Fruit fly (Drosophila melanogaster): ENCODE measurements around the gene CG32219.

CG32219 gene

dm6 chr3L:19906780-19907705, 43.9 kb downstream of the CG32219 start (continued):
- no peak for TF ChIP-seq CG16813 (GFP tag; IDR thresholded peaks at IDR 0.05; ENCODE audit: partially characterized antibody)
- TF ChIP-seq BtbVII (GFP tag; optimal IDR thresholded peaks at IDR 0.05) = peak; percentile 77
- TF ChIP-seq Camta (GFP tag; optimal IDR thresholded peaks at IDR 0.05) = peak; percentile 52
- peak; percentile 43 for TF ChIP-seq salm (tag; optimal IDR thresholded peaks at IDR 0.05)
- no peak for TF ChIP-seq knrl (GFP tag; IDR thresholded peaks at IDR 0.05; ENCODE audit: partially characterized antibody)
- TF ChIP-seq CG6272 (GFP tag; IDR thresholded peaks at IDR 0.05) = no peak
- TF ChIP-seq HLH54F (GFP tag; optimal IDR thresholded peaks at IDR 0.05) = peak; percentile 0
- TF ChIP-seq HmgZ (tag; optimal IDR thresholded peaks at IDR 0.05) = peak; percentile 58
- peak; percentile 97 for TF ChIP-seq mirr (GFP tag; optimal IDR thresholded peaks at IDR 0.05)
- peak; percentile 34 for TF ChIP-seq CG17912 (GFP tag; optimal IDR thresholded peaks at IDR 0.05)
- peak; percentile 31 for TF ChIP-seq Fer2 (tag; optimal IDR thresholded peaks at IDR 0.05)
- TF ChIP-seq Nf-YB (GFP tag; optimal IDR thresholded peaks at IDR 0.05) = peak; percentile 31
- TF ChIP-seq CG1792 (GFP tag; optimal IDR thresholded peaks at IDR 0.05) = peak; percentile 64
- TF ChIP-seq Rx (GFP tag; IDR thresholded peaks at IDR 0.05) = no peak
- TF ChIP-seq CG10654 (GFP tag; optimal IDR thresholded peaks at IDR 0.05) = peak; percentile 66
- peak; percentile 75 for TF ChIP-seq CG2875 (GFP tag; optimal IDR thresholded peaks at IDR 0.05)
- no peak; the same call in 2 of the 3 replicates for TF ChIP-seq CG34224 (GFP tag; IDR thresholded peaks at IDR 0.05; ENCODE audit: partially characterized antibody)
- peak; percentile 67 for TF ChIP-seq Atf6 (GFP tag; IDR thresholded peaks at IDR 0.05)
- TF ChIP-seq CG4617 (GFP tag; optimal IDR thresholded peaks at IDR 0.05; ENCODE audit: borderline replicate concordance) = peak; percentile 12
- TF ChIP-seq zen (tag; optimal IDR thresholded peaks at IDR 0.05) = peak; percentile 61
- TF ChIP-seq stc (GFP tag; IDR thresholded peaks at IDR 0.05) = peak; percentile 66
- TF ChIP-seq da (GFP tag; optimal IDR thresholded peaks at IDR 0.05) = peak; percentile 74
- TF ChIP-seq Blimp-1 (GFP tag; optimal IDR thresholded peaks at IDR 0.05) = peak; percentile 95
- peak; percentile 90 for TF ChIP-seq CG7987 (GFP tag; optimal IDR thresholded peaks at IDR 0.05)
- no peak for TF ChIP-seq vfl (GFP tag; optimal IDR thresholded peaks at IDR 0.05)
- no peak for TF ChIP-seq CG42726 (GFP tag; IDR thresholded peaks at IDR 0.05; ENCODE audit: partially characterized antibody)
- TF ChIP-seq maf-S (GFP tag; optimal IDR thresholded peaks at IDR 0.05) = peak; percentile 53
- TF ChIP-seq CG43689 (GFP tag; IDR thresholded peaks at IDR 0.05) = no peak
- TF ChIP-seq Fer3 (tag; optimal IDR thresholded peaks at IDR 0.05) = peak; percentile 66
- peak; percentile 23; the same call in 1 of the 2 replicates for TF ChIP-seq CG6689 (GFP tag; IDR thresholded peaks at IDR 0.05)
- TF ChIP-seq bbx (GFP tag; IDR thresholded peaks at IDR 0.05; ENCODE audit: partially characterized antibody) = no peak
- no peak for TF ChIP-seq CG8478 (optimal IDR thresholded peaks at IDR 0.05)
- peak; percentile 32 for TF ChIP-seq emc (GFP tag; optimal IDR thresholded peaks at IDR 0.05)
- TF ChIP-seq dan (GFP tag; IDR thresholded peaks at IDR 0.05) = no peak
- no peak for TF ChIP-seq slp2 (GFP tag; optimal IDR thresholded peaks at IDR 0.05)
- TF ChIP-seq hkb (optimal IDR thresholded peaks at IDR 0.05) = no peak
- peak; percentile 68; the same call in 1 of the 2 replicates for TF ChIP-seq hkb (GFP tag; IDR thresholded peaks at IDR 0.05)
- TF ChIP-seq CG4730 (GFP tag; IDR thresholded peaks at IDR 0.05) = no peak
- TF ChIP-seq CG17186 (GFP tag; optimal IDR thresholded peaks at IDR 0.05) = no peak
- peak; percentile 34 for TF ChIP-seq scrt (GFP tag; optimal IDR thresholded peaks at IDR 0.05)
- TF ChIP-seq Vsx1 (GFP tag; optimal IDR thresholded peaks at IDR 0.05) = peak; percentile 86
- TF ChIP-seq CG31365 (tag; optimal IDR thresholded peaks at IDR 0.05) = peak; percentile 55
- peak; percentile 7 for TF ChIP-seq CG4282 (GFP tag; optimal IDR thresholded peaks at IDR 0.05)
- peak; percentile 58 for TF ChIP-seq CG18619 (GFP tag; optimal IDR thresholded peaks at IDR 0.05)
- TF ChIP-seq luna (GFP tag; optimal IDR thresholded peaks at IDR 0.05) = no peak
- no peak for TF ChIP-seq ato (GFP tag; IDR thresholded peaks at IDR 0.05; ENCODE audit: partially characterized antibody)
- no peak for TF ChIP-seq ro (GFP tag; IDR thresholded peaks at IDR 0.05)
- TF ChIP-seq exex (tag; optimal IDR thresholded peaks at IDR 0.05) = peak; percentile 84
- TF ChIP-seq CG6854 (GFP tag; optimal IDR thresholded peaks at IDR 0.05) = peak; percentile 34

All from whole organism, embryonic.